Worm (Caenorhabditis elegans) whole organism, L4/young adult: ENCODE data around the gene rab-3.

ENCODE experiments used
- W03F9.2 ChIP-seq: fragments of 150-350 bp; optimal IDR thresholded peaks from 2 replicates; lab custom pipeline; 2014; ENCODE audit warnings: missing biosample characterization, missing genetic modification characterization
- dao-5 ChIP-seq: sonication (generic microtip); optimal IDR thresholded peaks from 2 replicates; lab custom pipeline; 2016; ENCODE audit warnings: missing genotype, missing genetic modification characterization, moderate library complexity, missing compliant biosample characterization
- him-1 ChIP-seq: sonication (generic microtip); optimal IDR thresholded peaks from 2 replicates; lab custom pipeline; 2016; ENCODE audit warnings: missing genotype, missing genetic modification reagents, missing genetic modification characterization, missing compliant biosample characterization

Gene rab-3

ce11 chrII:5742767-5743166, 15.1 kb upstream of the rab-3 start:
- no peak for TF ChIP-seq him-1 (tag; lab: Kevin White, UChicago)
- no peak for TF ChIP-seq dao-5 (tag; lab: Kevin White, UChicago)
- no peak for TF ChIP-seq W03F9.2 (tag; lab: Kevin White, UChicago)

ce11 chrII:5738795-5739194, 11.1 kb upstream of the rab-3 start, which contains the start of gene hlh-14:
TSS of gene hlh-14 (minus strand) at chrII:5738895.
- TF ChIP-seq W03F9.2 (tag; lab: Kevin White, UChicago): no peak
- TF ChIP-seq him-1 (tag; lab: Kevin White, UChicago): no peak
- no peak for TF ChIP-seq dao-5 (tag; lab: Kevin White, UChicago)

ce11 chrII:5736599-5736998, 8.9 kb upstream of the rab-3 start:
- TF ChIP-seq him-1 (tag; lab: Kevin White, UChicago): no peak
- no peak for TF ChIP-seq dao-5 (tag; lab: Kevin White, UChicago)
- no peak for TF ChIP-seq W03F9.2 (tag; lab: Kevin White, UChicago)

- TF ChIP-seq dao-5 (tag; lab: Kevin White, UChicago) (no peak), W03F9.2 (tag; lab: Kevin White, UChicago) (no peak), him-1 (tag; lab: Kevin White, UChicago) (no peak)
Measured at ce11 chrII:5735744-5736143, 8.1 kb upstream of the rab-3 start.

ce11 chrII:5734883-5735282, 7.2 kb upstream of the rab-3 start:
- no peak for TF ChIP-seq dao-5 (tag; lab: Kevin White, UChicago)
- TF ChIP-seq W03F9.2 (tag; lab: Kevin White, UChicago): no peak
- TF ChIP-seq him-1 (tag; lab: Kevin White, UChicago): no peak

ce11 chrII:5730343-5731083, 2.9 kb upstream of the rab-3 start, which contains the start of the genes C18A3.7 and C18A3.11:
TSS of gene C18A3.7 (minus strand) at chrII:5730443.
TSS of gene C18A3.11 (plus strand) at chrII:5731033.
- TF ChIP-seq dao-5 (tag; lab: Kevin White, UChicago): no peak
- no peak for TF ChIP-seq him-1 (tag; lab: Kevin White, UChicago)
- TF ChIP-seq W03F9.2 (tag; lab: Kevin White, UChicago): no peak

- TF ChIP-seq him-1 (tag; lab: Kevin White, UChicago) (peak; percentile 83), dao-5 (tag; lab: Kevin White, UChicago) (no peak)
Measured at ce11 chrII:5725094-5725493, 2.6 kb downstream of the rab-3 start.

ce11 chrII:5719848-5720247, 7.8 kb downstream of the rab-3 start, which contains the start of gene damt-1:
TSS of gene damt-1 (plus strand) at chrII:5720148.
- no peak for TF ChIP-seq him-1 (tag; lab: Kevin White, UChicago)
- no peak for TF ChIP-seq W03F9.2 (tag; lab: Kevin White, UChicago)
- TF ChIP-seq dao-5 (tag; lab: Kevin White, UChicago): no peak

- no peak for TF ChIP-seq W03F9.2 (tag; lab: Kevin White, UChicago)
- TF ChIP-seq him-1 (tag; lab: Kevin White, UChicago): no peak
- no peak for TF ChIP-seq dao-5 (tag; lab: Kevin White, UChicago)
Measured at ce11 chrII:5717831-5718230, 9.8 kb downstream of the rab-3 start, which contains the start of gene zipt-3. TSS of gene zipt-3 (plus strand) at chrII:5718131.

- no peak for TF ChIP-seq dao-5 (tag; lab: Kevin White, UChicago)
- no peak for TF ChIP-seq him-1 (tag; lab: Kevin White, UChicago)
- no peak for TF ChIP-seq W03F9.2 (tag; lab: Kevin White, UChicago)
Measured at ce11 chrII:5715745-5716357, 11.8 kb downstream of the rab-3 start, which contains the start of the genes C18A3.10 and C18A3.3. TSS of gene C18A3.10 (minus strand) at chrII:5715845. TSS of gene C18A3.3 (plus strand) at chrII:5716307.

ce11 chrII:5714807-5715206, 12.8 kb downstream of the rab-3 start, which contains the start of the genes tiar-1 and lelo-4:
TSS of gene tiar-1 (minus strand) at chrII:5714823.
TSS of gene lelo-4 (plus strand) at chrII:5714924.
- TF ChIP-seq W03F9.2 (tag; lab: Kevin White, UChicago) (peak; percentile 74), him-1 (tag; lab: Kevin White, UChicago) (peak; percentile 35), dao-5 (tag; lab: Kevin White, UChicago) (no peak)

- TF ChIP-seq dao-5 (tag; lab: Kevin White, UChicago) (no peak), him-1 (tag; lab: Kevin White, UChicago) (no peak), W03F9.2 (tag; lab: Kevin White, UChicago) (no peak)
Measured at ce11 chrII:5712126-5712525, 15.5 kb downstream of the rab-3 start.

ce11 chrII:5710835-5711234, 16.8 kb downstream of the rab-3 start:
- TF ChIP-seq him-1 (tag; lab: Kevin White, UChicago) (no peak), dao-5 (tag; lab: Kevin White, UChicago) (no peak), W03F9.2 (tag; lab: Kevin White, UChicago) (no peak)
